Fruit fly (Drosophila melanogaster) whole organism, prepupa: ENCODE results near the gene CG10877.

ENCODE experiments used
- Blimp-1 ChIP-seq: fragments of 200-800 bp; sonication (Bioruptor generic); optimal IDR thresholded peaks from 3 replicates; lab custom pipeline; 2017; ENCODE audit warnings: missing biosample characterization, missing genetic modification characterization, mild to moderate bottlenecking, moderate library complexity, missing genetic modification reagents
- CG10631 ChIP-seq: fragments of 200-800 bp; sonication (Bioruptor generic); optimal IDR thresholded peaks from 2 replicates; lab custom pipeline; 2016; ENCODE audit warnings: missing biosample characterization, missing genetic modification characterization
- CG10669 ChIP-seq: fragments of 200-800 bp; sonication (Bioruptor generic); optimal IDR thresholded peaks from 3 replicates; lab custom pipeline; 2018; ENCODE audit warnings: missing biosample characterization, mild to moderate bottlenecking, missing genetic modification characterization, moderate library complexity
- CG11294 ChIP-seq: fragments of 200-800 bp; sonication (Bioruptor generic); IDR thresholded peaks from 2 replicates; pipeline ENCODE4 v1.3.6; 2022; ENCODE audit warnings: missing biosample characterization, missing genetic modification characterization
- CG11762 ChIP-seq: fragments of 200-800 bp; sonication (Bioruptor generic); optimal IDR thresholded peaks from 3 replicates; lab custom pipeline; 2016; ENCODE audit warnings: missing biosample characterization, missing genetic modification characterization; ENCODE audit not compliant: insufficient read depth
- CG11902 ChIP-seq: fragments of 200-800 bp; sonication (Bioruptor generic); optimal IDR thresholded peaks from 3 replicates; lab custom pipeline; 2016; ENCODE audit warnings: missing biosample characterization, missing genetic modification characterization
- CG15336 ChIP-seq: fragments of 200-800 bp; sonication (Bioruptor generic); IDR thresholded peaks from 2 replicates; pipeline ENCODE4 v1.3.6; 2022; ENCODE audit warnings: missing biosample characterization, missing genetic modification characterization
- CG16779 ChIP-seq: fragments of 200-800 bp; sonication (Bioruptor generic); optimal IDR thresholded peaks from 3 replicates; lab custom pipeline; 2017; ENCODE audit warnings: missing biosample characterization, mild to moderate bottlenecking, missing genetic modification characterization
- CG3032 ChIP-seq: fragments of 200-800 bp; optimal IDR thresholded peaks from 2 replicates; lab custom pipeline; 2019; ENCODE audit warnings: missing biosample characterization, mild to moderate bottlenecking, missing genetic modification characterization, moderate library complexity
- CG32006 ChIP-seq: fragments of 200-800 bp; sonication (Bioruptor generic); optimal IDR thresholded peaks from 3 replicates; lab custom pipeline; 2017; ENCODE audit warnings: missing biosample characterization, mild to moderate bottlenecking, missing genetic modification characterization
- CG34406 ChIP-seq: fragments of 200-800 bp; sonication (Bioruptor generic); optimal IDR thresholded peaks from 3 replicates; lab custom pipeline; 2016; ENCODE audit warnings: missing biosample characterization, missing genetic modification characterization
- CG3919 ChIP-seq: fragments of 200-800 bp; sonication (Bioruptor generic); optimal IDR thresholded peaks from 3 replicates; lab custom pipeline; 2016; ENCODE audit warnings: missing biosample characterization, missing genetic modification characterization
- CG4318 ChIP-seq: fragments of 200-800 bp; sonication (Bioruptor generic); optimal IDR thresholded peaks from 3 replicates; lab custom pipeline; 2017; ENCODE audit warnings: missing biosample characterization, mild to moderate bottlenecking, missing genetic modification characterization
- CG6276 ChIP-seq: fragments of 200-800 bp; sonication (Bioruptor generic); optimal IDR thresholded peaks from 2 replicates; lab custom pipeline; 2017; ENCODE audit warnings: missing biosample characterization, mild to moderate bottlenecking, missing genetic modification characterization
- CG6792 ChIP-seq: fragments of 200-800 bp; sonication (Bioruptor generic); optimal IDR thresholded peaks from 3 replicates; lab custom pipeline; 2016; ENCODE audit warnings: missing biosample characterization, missing genetic modification characterization
- CG6854 ChIP-seq: fragments of 200-800 bp; sonication (Bioruptor generic); optimal IDR thresholded peaks from 2 replicates; lab custom pipeline; 2017; ENCODE audit warnings: missing biosample characterization, mild to moderate bottlenecking, missing genetic modification characterization
- CG9139 ChIP-seq: fragments of 200-800 bp; sonication (Bioruptor generic); optimal IDR thresholded peaks from 3 replicates; lab custom pipeline; 2017; ENCODE audit warnings: missing biosample characterization, mild to moderate bottlenecking, missing genetic modification characterization
- Eip75B ChIP-seq: fragments of 200-800 bp; sonication (Bioruptor generic); optimal IDR thresholded peaks from 3 replicates; lab custom pipeline; 2016; ENCODE audit warnings: missing biosample characterization, missing genetic modification characterization
- Ets21C ChIP-seq: fragments of 200-800 bp; sonication (Bioruptor generic); optimal IDR thresholded peaks from 3 replicates; lab custom pipeline; 2016; ENCODE audit warnings: missing biosample characterization, missing genetic modification characterization
- Ets96B ChIP-seq: fragments of 200-800 bp; optimal IDR thresholded peaks from 2 replicates; lab custom pipeline; 2019; ENCODE audit warnings: missing biosample characterization, mild to moderate bottlenecking, missing genetic modification characterization, moderate library complexity
- Gug ChIP-seq: fragments of 200-800 bp; sonication (Bioruptor generic); IDR thresholded peaks from 2 replicates; pipeline ENCODE4 v1.3.6; 2022; ENCODE audit warnings: missing biosample characterization, missing genetic modification characterization
- Hr38 ChIP-seq: sonication (Bioruptor generic); optimal IDR thresholded peaks from 2 replicates; lab custom pipeline; 2016; ENCODE audit warnings: missing biosample characterization, missing genetic modification characterization
- Hr39 ChIP-seq: fragments of 200-800 bp; sonication (Bioruptor generic); optimal IDR thresholded peaks from 2 replicates; lab custom pipeline; 2016; ENCODE audit warnings: missing biosample characterization, missing genetic modification characterization
- Hr4 ChIP-seq: fragments of 200-800 bp; sonication (Bioruptor generic); optimal IDR thresholded peaks from 3 replicates; lab custom pipeline; 2016; ENCODE audit warnings: missing biosample characterization, missing genetic modification characterization
- Lpt ChIP-seq: fragments of 200-800 bp; sonication (Bioruptor generic); optimal IDR thresholded peaks from 3 replicates; lab custom pipeline; 2016; ENCODE audit warnings: missing biosample characterization, missing genetic modification characterization
- Met ChIP-seq: fragments of 200-800 bp; sonication (Bioruptor generic); optimal IDR thresholded peaks from 3 replicates; lab custom pipeline; 2016; ENCODE audit warnings: missing biosample characterization, missing genetic modification characterization
- OdsH ChIP-seq: fragments of 200-800 bp; sonication (Bioruptor generic); optimal IDR thresholded peaks from 3 replicates; lab custom pipeline; 2016; ENCODE audit warnings: missing biosample characterization, missing genetic modification characterization
- Smox ChIP-seq: fragments of 200-800 bp; sonication (Bioruptor generic); optimal IDR thresholded peaks from 3 replicates; lab custom pipeline; 2016; ENCODE audit warnings: missing biosample characterization, missing genetic modification characterization
- Sox14 ChIP-seq: fragments of 200-800 bp; sonication (Bioruptor generic); optimal IDR thresholded peaks from 3 replicates; lab custom pipeline; 2016; ENCODE audit warnings: missing biosample characterization, missing genetic modification characterization
- Sox15 ChIP-seq: fragments of 200-800 bp; sonication (Bioruptor generic); optimal IDR thresholded peaks from 3 replicates; lab custom pipeline; 2016; ENCODE audit warnings: missing biosample characterization, missing genetic modification characterization
- achi ChIP-seq: fragments of 200-800 bp; sonication (Bioruptor generic); optimal IDR thresholded peaks from 3 replicates; lab custom pipeline; 2016; ENCODE audit warnings: missing biosample characterization, missing genetic modification characterization
- acj6 ChIP-seq: fragments of 200-800 bp; sonication (Bioruptor generic); optimal IDR thresholded peaks from 3 replicates; lab custom pipeline; 2016; ENCODE audit warnings: missing biosample characterization, missing genetic modification characterization
- cyc ChIP-seq: fragments of 200-800 bp; sonication (Bioruptor generic); optimal IDR thresholded peaks from 3 replicates; lab custom pipeline; 2016; ENCODE audit warnings: missing biosample characterization, missing genetic modification characterization
- dac ChIP-seq: fragments of 200-800 bp; sonication (Bioruptor generic); optimal IDR thresholded peaks from 2 replicates; lab custom pipeline; 2017; ENCODE audit warnings: missing biosample characterization, mild to moderate bottlenecking, missing genetic modification characterization
- dsx ChIP-seq: fragments of 200-800 bp; optimal IDR thresholded peaks from 3 replicates; lab custom pipeline; 2019; ENCODE audit warnings: missing biosample characterization, mild to moderate bottlenecking, missing genetic modification characterization, moderate library complexity; ENCODE audit not compliant: poor library complexity, severe bottlenecking
- eg ChIP-seq: fragments of 200-800 bp; sonication (Bioruptor generic); IDR thresholded peaks from 3 replicates; pipeline ENCODE4 v1.3.6; 2022; ENCODE audit warnings: missing biosample characterization, missing genetic modification characterization
- esn ChIP-seq: fragments of 200-800 bp; sonication (Bioruptor generic); optimal IDR thresholded peaks from 2 replicates; lab custom pipeline; 2016; ENCODE audit warnings: missing biosample characterization, mild to moderate bottlenecking, missing genetic modification characterization, moderate library complexity
- fd59A ChIP-seq: fragments of 200-800 bp; sonication (Bioruptor generic); optimal IDR thresholded peaks from 2 replicates; lab custom pipeline; 2017; ENCODE audit warnings: missing biosample characterization, mild to moderate bottlenecking, missing genetic modification characterization, missing genetic modification reagents
- fd85E ChIP-seq: fragments of 200-800 bp; sonication (Bioruptor generic); optimal IDR thresholded peaks from 3 replicates; lab custom pipeline; 2016; ENCODE audit warnings: missing biosample characterization, missing genetic modification characterization
- fkh ChIP-seq: fragments of 200-800 bp; sonication (Bioruptor generic); optimal IDR thresholded peaks from 3 replicates; lab custom pipeline; 2017; ENCODE audit warnings: missing biosample characterization, mild to moderate bottlenecking, missing genetic modification characterization, moderate library complexity
- net ChIP-seq: fragments of 200-800 bp; sonication (Bioruptor generic); optimal IDR thresholded peaks from 3 replicates; lab custom pipeline; 2016; ENCODE audit warnings: missing biosample characterization, missing genetic modification characterization
- pdm3 ChIP-seq: fragments of 200-800 bp; sonication (Bioruptor generic); optimal IDR thresholded peaks from 3 replicates; lab custom pipeline; 2016; ENCODE audit warnings: missing biosample characterization, missing genetic modification characterization
- salr ChIP-seq, 2 experiments: fragments of 200-800 bp; sonication (Bioruptor generic); optimal IDR thresholded peaks; 3 replicates each; lab custom pipeline; 2016 to 2018; ENCODE audit warnings: missing biosample characterization in 2 of 2, missing genetic modification characterization in 2 of 2, mild to moderate bottlenecking in 1 of 2
- spab ChIP-seq: fragments of 200-800 bp; sonication (Bioruptor generic); optimal IDR thresholded peaks from 2 replicates; lab custom pipeline; 2017; ENCODE audit warnings: missing biosample characterization, mild to moderate bottlenecking, missing genetic modification characterization, missing genetic modification reagents
- ss ChIP-seq, 2 experiments: fragments of 200-800 bp; sonication (Bioruptor generic); optimal IDR thresholded peaks; 2 replicates in 1 of 2; 3 replicates in 1 of 2; lab custom pipeline; 2017 to 2018; ENCODE audit warnings: mild to moderate bottlenecking in 2 of 2, missing biosample characterization in 2 of 2, missing genetic modification characterization in 2 of 2, moderate library complexity in 1 of 2
- svp ChIP-seq: fragments of 200-800 bp; sonication (Bioruptor generic); peaks from one replicate; lab custom pipeline; 2016; ENCODE audit warnings: missing biosample characterization, missing genetic modification characterization
- topi ChIP-seq: fragments of 200-800 bp; sonication (Bioruptor generic); optimal IDR thresholded peaks from 3 replicates; lab custom pipeline; 2016; ENCODE audit warnings: missing biosample characterization, missing genetic modification characterization
- vri ChIP-seq: fragments of 200-800 bp; sonication (Bioruptor generic); optimal IDR thresholded peaks from 3 replicates; lab custom pipeline; 2016; ENCODE audit warnings: missing biosample characterization, mild to moderate bottlenecking, missing genetic modification characterization

The CG10877 gene

dm6 chr3R:20558106-20558489, 5.8 kb downstream of the CG10877 start:
- TF ChIP-seq CG10631 (GFP tag; lab: Kevin White, UChicago) (peak; percentile 9), CG6276 (no peak), svp (GFP tag; lab: Kevin White, UChicago) (peak; percentile 71), eg (no peak), cyc (GFP tag; lab: Kevin White, UChicago) (no peak), CG34406 (GFP tag; lab: Kevin White, UChicago) (no peak), esn (peak; percentile 10), pdm3 (GFP tag; lab: Kevin White, UChicago) (no peak), salr (GFP tag; optimal IDR thresholded peaks at IDR 0.05; lab: Kevin White, UChicago) (peak in 1 of 2 experiments; percentile 3), Met (peak; percentile 6), topi (no peak), ss (GFP tag; optimal IDR thresholded peaks at IDR 0.05; lab: Kevin White, UChicago) (no peak), achi (GFP tag; lab: Kevin White, UChicago) (no peak), CG10669 (GFP tag; lab: Kevin White, UChicago) (no peak), CG16779 (no peak), net (GFP tag; lab: Kevin White, UChicago) (no peak), CG4318 (no peak), CG11762 (GFP tag; lab: Kevin White, UChicago) (no peak), Lpt (no peak), Hr39 (GFP tag; lab: Kevin White, UChicago) (no peak), Blimp-1 (no peak), dsx (GFP tag; lab: Kevin White, UChicago) (no peak), CG6854 (GFP tag; lab: Kevin White, UChicago) (no peak), Sox14 (GFP tag; lab: Kevin White, UChicago) (no peak), Smox (no peak), dac (GFP tag; lab: Kevin White, UChicago) (no peak), CG3919 (GFP tag; lab: Kevin White, UChicago) (no peak), CG3032 (tag; lab: Kevin White, UChicago) (no peak), CG9139 (GFP tag; lab: Kevin White, UChicago) (no peak), Hr38 (GFP tag; lab: Kevin White, UChicago) (no peak)

dm6 chr3R:20557415-20558105, 6.3 kb downstream of the CG10877 start, which contains the start of the genes DPCoAC and CG5180:
DPCoAC (minus strand) TSS chr3R:20557667.
CG5180 (plus strand) TSS chr3R:20557930.
- TF ChIP-seq Hr4 (GFP tag; lab: Kevin White, UChicago): peak; percentile 68
- TF ChIP-seq vri: peak; percentile 70
- peak; percentile 65 for TF ChIP-seq CG32006 (GFP tag; lab: Kevin White, UChicago)
- TF ChIP-seq CG10669 (GFP tag; lab: Kevin White, UChicago): peak; percentile 20
- TF ChIP-seq CG11294 (GFP tag; lab: Robert Waterston, UW): peak; percentile 36; the same call in 1 of the 2 replicates
- peak; percentile 43 for TF ChIP-seq CG34406 (GFP tag; lab: Kevin White, UChicago)
- no peak for TF ChIP-seq Ets96B (tag; lab: Kevin White, UChicago)
- peak; percentile 21 for TF ChIP-seq acj6 (GFP tag; lab: Kevin White, UChicago)
- TF ChIP-seq net (GFP tag; lab: Kevin White, UChicago): peak; percentile 46
- TF ChIP-seq Met: peak; percentile 56
- TF ChIP-seq Sox14 (GFP tag; lab: Kevin White, UChicago): peak; percentile 81
- peak; percentile 9 for TF ChIP-seq CG11762 (GFP tag; lab: Kevin White, UChicago)
- TF ChIP-seq Lpt: no peak
- TF ChIP-seq fd59A (GFP tag; lab: Kevin White, UChicago): no peak
- TF ChIP-seq fkh: peak; percentile 29
- no peak for TF ChIP-seq Gug (GFP tag; lab: Robert Waterston, UW)
- TF ChIP-seq dac (GFP tag; lab: Kevin White, UChicago): peak; percentile 16
- peak; percentile 55 for TF ChIP-seq Ets21C (GFP tag; lab: Kevin White, UChicago)
- TF ChIP-seq CG11902 (GFP tag; lab: Kevin White, UChicago): peak; percentile 27
- TF ChIP-seq CG3919 (GFP tag; lab: Kevin White, UChicago): peak; percentile 66
- no peak for TF ChIP-seq Hr38 (GFP tag; lab: Kevin White, UChicago)
- peak; percentile 69 for TF ChIP-seq cyc (GFP tag; lab: Kevin White, UChicago)
- TF ChIP-seq Blimp-1: peak; percentile 12
- peak; percentile 60 for TF ChIP-seq Hr39 (GFP tag; lab: Kevin White, UChicago)
- TF ChIP-seq OdsH (GFP tag; lab: Kevin White, UChicago): peak; percentile 69
- TF ChIP-seq Eip75B (GFP tag; lab: Kevin White, UChicago): peak; percentile 32
- peak; percentile 46 for TF ChIP-seq Sox15
- peak; percentile 52 for TF ChIP-seq pdm3 (GFP tag; lab: Kevin White, UChicago)
- TF ChIP-seq CG6792: no peak
- no peak for TF ChIP-seq CG15336 (GFP tag; lab: Robert Waterston, UW)
- no peak for TF ChIP-seq spab
- TF ChIP-seq fd85E (GFP tag; lab: Kevin White, UChicago): no peak
- peak; percentile 32 for TF ChIP-seq topi
